Worm (Caenorhabditis elegans): ENCODE data around the gene hrg-2.
A peak's percentile ranks its signal among the peaks of the same experiment; 100 is the strongest.

The hrg-2 gene

DNA sequence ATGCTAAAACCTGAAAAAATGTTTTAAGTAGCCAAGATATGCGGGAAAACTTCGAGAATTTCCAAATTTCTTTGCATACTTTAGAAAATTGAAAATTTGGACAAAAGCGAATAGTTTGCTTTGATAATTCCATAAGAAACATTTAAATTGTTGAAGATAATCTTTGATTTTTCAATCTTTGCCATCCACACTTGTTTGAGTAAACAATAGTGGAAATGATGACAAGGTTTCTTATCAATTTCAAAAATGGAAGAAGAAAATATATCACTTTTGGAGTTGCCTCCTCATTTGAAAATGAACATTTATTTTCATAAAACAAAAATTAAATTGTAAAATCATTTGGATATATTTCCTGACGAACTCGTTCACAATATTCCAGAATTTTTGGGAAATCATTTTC is 4.0 kb upstream of the hrg-2 start:
- TF ChIP-seq D1046.2 (GFP tag; IDR thresholded peaks at IDR 0.05) (no peak), mxl-3 (GFP tag; optimal IDR thresholded peaks at IDR 0.05) (no peak), pqm-1 (tag; optimal IDR thresholded peaks at IDR 0.05) (peak; percentile 55), lsy-2 (tag; optimal IDR thresholded peaks at IDR 0.05) (no peak), nhr-28 (tag; optimal IDR thresholded peaks at IDR 0.05) (peak; percentile 16), lin-1 (GFP tag; IDR thresholded peaks at IDR 0.05) (no peak), daf-16 (GFP tag; optimal IDR thresholded peaks at IDR 0.05) (no peak), daf-16 (tag; optimal IDR thresholded peaks at IDR 0.05) (peak; percentile 65), dve-1 (tag; optimal IDR thresholded peaks at IDR 0.05; ENCODE audit: insufficient read depth) (peak; percentile 26)

ce11 chrV:12413651-12414114 is 3.4 kb upstream of the hrg-2 start, which contains the start of gene cdr-6:
Gene cdr-6 (minus strand): TSS chrV:12413701.
- TF ChIP-seq zfp-3 (GFP tag; conservative IDR thresholded peaks at IDR 0.05) (no peak), aha-1 (tag) (no peak), madf-9 (GFP tag; conservative IDR thresholded peaks at IDR 0.05) (no peak), skn-1 (tag; optimal IDR thresholded peaks at IDR 0.05) (no peak), dve-1 (tag; optimal IDR thresholded peaks at IDR 0.05; ENCODE audit: insufficient read depth) (peak; percentile 45), spr-3 (GFP tag; optimal IDR thresholded peaks at IDR 0.05) (no peak), sdz-12 (GFP tag; optimal IDR thresholded peaks at IDR 0.05) (no peak), mdt-29 (GFP tag; IDR thresholded peaks at IDR 0.05) (no peak), gei-8 (GFP tag; optimal IDR thresholded peaks at IDR 0.05) (no peak), zag-1 (tag; optimal IDR thresholded peaks at IDR 0.05) (no peak), mep-1 (tag; optimal IDR thresholded peaks at IDR 0.05) (peak; percentile 12), hlh-11 (tag; optimal IDR thresholded peaks at IDR 0.05) (peak; percentile 26), hlh-30 (tag; optimal IDR thresholded peaks at IDR 0.05; ENCODE audit: insufficient read depth) (peak; percentile 17), dmd-6 (GFP tag; IDR thresholded peaks at IDR 0.05) (peak; percentile 51), mes-2 (tag; optimal IDR thresholded peaks at IDR 0.05; ENCODE audit: poor library complexity, severe bottlenecking) (no peak), daf-16 (GFP tag; optimal IDR thresholded peaks at IDR 0.05) (no peak), daf-16 (tag; optimal IDR thresholded peaks at IDR 0.05) (peak; percentile 79), nhr-48 (tag; optimal IDR thresholded peaks at IDR 0.05) (peak; percentile 13), nhr-41 (GFP tag; IDR thresholded peaks at IDR 0.05) (no peak), saeg-2 (GFP tag; IDR thresholded peaks at IDR 0.05) (no peak), snpc-1.2 (GFP tag; IDR thresholded peaks at IDR 0.05) (no peak), unc-62 (GFP tag; optimal IDR thresholded peaks at IDR 0.05 in 1 of 2) (peak in 1 of 2 experiments; percentile 83), unc-62 (tag; optimal IDR thresholded peaks at IDR 0.05) (no peak), daf-19 (GFP tag; conservative IDR thresholded peaks at IDR 0.05) (no peak), nhr-6 (tag; optimal IDR thresholded peaks at IDR 0.05) (peak; percentile 52), F37D6.2 (tag; optimal IDR thresholded peaks at IDR 0.05) (no peak), T20F7.1 (GFP tag; optimal IDR thresholded peaks at IDR 0.05) (peak; percentile 18), spr-1 (tag; optimal IDR thresholded peaks at IDR 0.05) (no peak), nhr-28 (tag; optimal IDR thresholded peaks at IDR 0.05) (peak; percentile 77), hmg-1.1 (GFP tag; IDR thresholded peaks at IDR 0.05) (0 out of 2 replicates have a peak, but pooled peaks have one; percentile 10), tra-1 (GFP tag; IDR thresholded peaks at IDR 0.05) (no peak), snpc-4 (tag; optimal IDR thresholded peaks at IDR 0.05) (no peak), lin-39 (tag; optimal IDR thresholded peaks at IDR 0.05) (no peak), pha-4 (GFP tag; IDR thresholded peaks at IDR 0.05) (no peak), pha-4 (tag; optimal IDR thresholded peaks at IDR 0.05) (no peak), F10B5.3 (tag; optimal IDR thresholded peaks at IDR 0.05) (no peak), daf-12 (tag; optimal IDR thresholded peaks at IDR 0.05) (no peak), ctbp-1 (GFP tag; IDR thresholded peaks at IDR 0.05) (no peak), nhr-77 (tag; optimal IDR thresholded peaks at IDR 0.05) (no peak), nhr-102 (tag; optimal IDR thresholded peaks at IDR 0.05) (peak; percentile 34), hif-1 (tag; optimal IDR thresholded peaks at IDR 0.05) (no peak), ZK337.2 (GFP tag; IDR thresholded peaks at IDR 0.05) (no peak), lin-1 (GFP tag; IDR thresholded peaks at IDR 0.05) (no peak), lsy-2 (tag; optimal IDR thresholded peaks at IDR 0.05) (no peak), mdl-1 (tag; optimal IDR thresholded peaks at IDR 0.05) (peak in 1 of 2 experiments; percentile 24)

Measured in whole organism, L4 larva.